Fruit fly (Drosophila melanogaster): Measurements from ENCODE around the gene CG3345.

CG3345 gene

dm6 chr2L:223351-223750 is 45.5 kb upstream of the CG3345 start (continued):
- peak; percentile 63 for TF ChIP-seq Dek (tag; optimal IDR thresholded peaks at IDR 0.05)
- peak; percentile 59 for TF ChIP-seq Ets97D (GFP tag; optimal IDR thresholded peaks at IDR 0.05)
- TF ChIP-seq ind (GFP tag; optimal IDR thresholded peaks at IDR 0.05): peak; percentile 77
- peak in 1 of 2 experiments; percentile 40 for TF ChIP-seq Trl (optimal IDR thresholded peaks at IDR 0.05)
- TF ChIP-seq Trl (GFP tag; optimal IDR thresholded peaks at IDR 0.05): peak; percentile 86
- TF ChIP-seq CG33213 (GFP tag; optimal IDR thresholded peaks at IDR 0.05): peak; percentile 82
- TF ChIP-seq CG7987 (GFP tag; optimal IDR thresholded peaks at IDR 0.05): peak; percentile 24
- peak; percentile 92 for TF ChIP-seq ttk (GFP tag; IDR thresholded peaks at IDR 0.05)
- TF ChIP-seq tll (GFP tag; optimal IDR thresholded peaks at IDR 0.05): peak in 1 of 2 experiments; percentile 42
- peak; percentile 90 for TF ChIP-seq CG12391 (tag; optimal IDR thresholded peaks at IDR 0.05)
- TF ChIP-seq Dref (GFP tag; IDR thresholded peaks at IDR 0.05): no peak
- TF ChIP-seq HLH3B (GFP tag; IDR thresholded peaks at IDR 0.05): peak; percentile 91
- no peak for TF ChIP-seq D19B (GFP tag; optimal IDR thresholded peaks at IDR 0.05)
- TF ChIP-seq CG4854 (GFP tag; optimal IDR thresholded peaks at IDR 0.05): peak; percentile 74
- TF ChIP-seq Atf3 (GFP tag; optimal IDR thresholded peaks at IDR 0.05): peak; percentile 80
- peak in 1 of 3 experiments; percentile 86 for TF ChIP-seq lola (GFP tag; optimal IDR thresholded peaks at IDR 0.05)
- TF ChIP-seq CG18599 (GFP tag; optimal IDR thresholded peaks at IDR 0.05): peak; percentile 79
- peak; percentile 63 for TF ChIP-seq CG3838 (GFP tag; optimal IDR thresholded peaks at IDR 0.05)
- peak; percentile 74 for TF ChIP-seq CG8924 (tag; optimal IDR thresholded peaks at IDR 0.05)
- TF ChIP-seq CG14965 (GFP tag; optimal IDR thresholded peaks at IDR 0.05; ENCODE audit: borderline replicate concordance): peak; percentile 40
- peak; percentile 27 for TF ChIP-seq CG9797 (GFP tag; optimal IDR thresholded peaks at IDR 0.05)
- TF ChIP-seq fu2 (GFP tag; optimal IDR thresholded peaks at IDR 0.05): peak; percentile 53
- peak; percentile 53 for TF ChIP-seq al (GFP tag; IDR thresholded peaks at IDR 0.05)
- TF ChIP-seq CG31365 (tag; optimal IDR thresholded peaks at IDR 0.05): peak; percentile 23
- no peak for TF ChIP-seq pita (GFP tag; optimal IDR thresholded peaks at IDR 0.05)
- TF ChIP-seq her (GFP tag; optimal IDR thresholded peaks at IDR 0.05): peak; percentile 59
- peak; percentile 48 for TF ChIP-seq p53 (GFP tag; optimal IDR thresholded peaks at IDR 0.05)
- TF ChIP-seq Hr39 (optimal IDR thresholded peaks at IDR 0.05): no peak
- TF ChIP-seq cwo (GFP tag; optimal IDR thresholded peaks at IDR 0.05): peak; percentile 54
- no peak for TF ChIP-seq GATAe (GFP tag; conservative IDR thresholded peaks at IDR 0.05)
- TF ChIP-seq sc (optimal IDR thresholded peaks at IDR 0.05): no peak
- peak; percentile 84 for TF ChIP-seq sc (GFP tag; optimal IDR thresholded peaks at IDR 0.05)
- TF ChIP-seq ash1 (GFP tag; optimal IDR thresholded peaks at IDR 0.05): no peak
- TF ChIP-seq gro (GFP tag; optimal IDR thresholded peaks at IDR 0.05): peak; percentile 40
- no peak for TF ChIP-seq nerfin-1 (tag; optimal IDR thresholded peaks at IDR 0.05)
- peak; percentile 84 for TF ChIP-seq CG9609 (GFP tag; optimal IDR thresholded peaks at IDR 0.05)
- peak; percentile 51 for TF ChIP-seq Lhr (GFP tag; optimal IDR thresholded peaks at IDR 0.05)
- peak; percentile 93 for TF ChIP-seq so (GFP tag; IDR thresholded peaks at IDR 0.05)
- TF ChIP-seq abd-A (tag; optimal IDR thresholded peaks at IDR 0.05): no peak
- TF ChIP-seq Doc3 (GFP tag; IDR thresholded peaks at IDR 0.05; ENCODE audit: partially characterized antibody): no peak
- TF ChIP-seq CG13123 (GFP tag; optimal IDR thresholded peaks at IDR 0.05): peak; percentile 70
- peak; percentile 83 for TF ChIP-seq sob (GFP tag; IDR thresholded peaks at IDR 0.05)
- TF ChIP-seq CG2116 (GFP tag; optimal IDR thresholded peaks at IDR 0.05): peak; percentile 53
- no peak for TF ChIP-seq CG42726 (GFP tag; IDR thresholded peaks at IDR 0.05; ENCODE audit: partially characterized antibody)
- no peak for TF ChIP-seq prd (optimal IDR thresholded peaks at IDR 0.05)
- TF ChIP-seq prd (GFP tag; IDR thresholded peaks at IDR 0.05): peak; percentile 93
- TF ChIP-seq CG17359 (tag; optimal IDR thresholded peaks at IDR 0.05): peak; percentile 88
- peak; percentile 84 for TF ChIP-seq Chrac-16 (GFP tag; optimal IDR thresholded peaks at IDR 0.05)
- TF ChIP-seq Dbx (GFP tag; IDR thresholded peaks at IDR 0.05): peak; percentile 40; the same call in 2 of the 3 replicates
- no peak for TF ChIP-seq CG13287 (GFP tag; IDR thresholded peaks at IDR 0.05; ENCODE audit: partially characterized antibody)
- peak; percentile 93 for TF ChIP-seq Drgx (GFP tag; IDR thresholded peaks at IDR 0.05)
- TF ChIP-seq slbo (GFP tag; IDR thresholded peaks at IDR 0.05): peak; percentile 80
